Fruit fly (Drosophila melanogaster): ENCODE results near the gene DIP-gamma.
A peak's percentile ranks its signal among the peaks of the same experiment; 100 is the strongest.

DIP-gamma gene

dm6 chr3R:28898921-28899545 lies 71.1 kb downstream of the DIP-gamma start (continued):
- peak; percentile 5 for TF ChIP-seq salm (tag; optimal IDR thresholded peaks at IDR 0.05)
- TF ChIP-seq grn (GFP tag; optimal IDR thresholded peaks at IDR 0.05): peak; percentile 79
- TF ChIP-seq sna (GFP tag; IDR thresholded peaks at IDR 0.05; ENCODE audit: partially characterized antibody): no peak
- no peak for TF ChIP-seq CG18619 (GFP tag; optimal IDR thresholded peaks at IDR 0.05)
- peak; percentile 85 for TF ChIP-seq exex (tag; optimal IDR thresholded peaks at IDR 0.05)
- no peak for TF ChIP-seq CG12236 (GFP tag; optimal IDR thresholded peaks at IDR 0.05)
- no peak for TF ChIP-seq oc (tag; optimal IDR thresholded peaks at IDR 0.05)
- TF ChIP-seq Abd-B (GFP tag; optimal IDR thresholded peaks at IDR 0.05): no peak
- no peak for TF ChIP-seq Trl (optimal IDR thresholded peaks at IDR 0.05)
- TF ChIP-seq Trl (GFP tag; optimal IDR thresholded peaks at IDR 0.05): no peak
- TF ChIP-seq CG7357 (GFP tag; IDR thresholded peaks at IDR 0.05): no peak
- no peak for TF ChIP-seq CG4854 (GFP tag; optimal IDR thresholded peaks at IDR 0.05)
- no peak for TF ChIP-seq CG31441 (GFP tag; IDR thresholded peaks at IDR 0.05)
- TF ChIP-seq CG2712 (tag; optimal IDR thresholded peaks at IDR 0.05): no peak
- TF ChIP-seq Oaz (GFP tag; IDR thresholded peaks at IDR 0.05): no peak
- TF ChIP-seq CG5953 (GFP tag; IDR thresholded peaks at IDR 0.05): no peak
- TF ChIP-seq her (GFP tag; optimal IDR thresholded peaks at IDR 0.05): no peak
- TF ChIP-seq fd3F (GFP tag; optimal IDR thresholded peaks at IDR 0.05): no peak
- no peak for TF ChIP-seq CG1024 (GFP tag; IDR thresholded peaks at IDR 0.05)
- no peak for TF ChIP-seq Nf-YB (GFP tag; optimal IDR thresholded peaks at IDR 0.05)
- no peak for TF ChIP-seq Dek (tag; optimal IDR thresholded peaks at IDR 0.05)
- TF ChIP-seq da (GFP tag; optimal IDR thresholded peaks at IDR 0.05): no peak
- TF ChIP-seq CG15479 (GFP tag; optimal IDR thresholded peaks at IDR 0.05): no peak
- TF ChIP-seq CG2889 (GFP tag; IDR thresholded peaks at IDR 0.05): no peak
- no peak for TF ChIP-seq Meics (GFP tag; optimal IDR thresholded peaks at IDR 0.05)
- TF ChIP-seq Scr (GFP tag; IDR thresholded peaks at IDR 0.05; ENCODE audit: partially characterized antibody): no peak

- TF ChIP-seq NfI (GFP tag; optimal IDR thresholded peaks at IDR 0.05) (no peak), Doc2 (GFP tag; IDR thresholded peaks at IDR 0.05) (no peak), CG5180 (GFP tag; optimal IDR thresholded peaks at IDR 0.05) (peak; percentile 5), Dfd (GFP tag; optimal IDR thresholded peaks at IDR 0.05) (no peak), ftz-f1 (GFP tag; optimal IDR thresholded peaks at IDR 0.05) (peak; percentile 64), Mrtf (GFP tag; IDR thresholded peaks at IDR 0.05) (no peak), chinmo (GFP tag; IDR thresholded peaks at IDR 0.05; ENCODE audit: partially characterized antibody) (peak; percentile 79; the same call in 2 of the 4 replicates), CG8359 (GFP tag; optimal IDR thresholded peaks at IDR 0.05; ENCODE audit: borderline replicate concordance) (no peak), CG6813 (GFP tag; optimal IDR thresholded peaks at IDR 0.05) (no peak), salm (tag; optimal IDR thresholded peaks at IDR 0.05) (peak; percentile 1), sd (tag; optimal IDR thresholded peaks at IDR 0.05) (peak; percentile 54)
Observed at dm6 chr3R:28897891-28898290, 72.3 kb downstream of the DIP-gamma start.

- peak; percentile 13 for TF ChIP-seq nom (GFP tag; optimal IDR thresholded peaks at IDR 0.05)
- 0 out of 2 replicates have a peak, but pooled peaks have one; percentile 15 for TF ChIP-seq Adf1 (GFP tag; IDR thresholded peaks at IDR 0.05)
- TF ChIP-seq CG2678 (tag; optimal IDR thresholded peaks at IDR 0.05): no peak
- 0 out of 4 replicates have a peak, but pooled peaks have one; percentile 35 for TF ChIP-seq chinmo (GFP tag; IDR thresholded peaks at IDR 0.05; ENCODE audit: partially characterized antibody)
- peak; percentile 30 for TF ChIP-seq Ets65A (GFP tag)
- TF ChIP-seq tin (GFP tag; optimal IDR thresholded peaks at IDR 0.05): no peak
Observed at dm6 chr3R:28895014-28895413, 75.2 kb downstream of the DIP-gamma start.

All from whole organism, embryonic.